Worm (Caenorhabditis elegans): ENCODE data around the gene F10B5.3.
A peak's percentile ranks its signal among the peaks of the same experiment; 100 is the strongest.

The F10B5.3 gene

DNA sequence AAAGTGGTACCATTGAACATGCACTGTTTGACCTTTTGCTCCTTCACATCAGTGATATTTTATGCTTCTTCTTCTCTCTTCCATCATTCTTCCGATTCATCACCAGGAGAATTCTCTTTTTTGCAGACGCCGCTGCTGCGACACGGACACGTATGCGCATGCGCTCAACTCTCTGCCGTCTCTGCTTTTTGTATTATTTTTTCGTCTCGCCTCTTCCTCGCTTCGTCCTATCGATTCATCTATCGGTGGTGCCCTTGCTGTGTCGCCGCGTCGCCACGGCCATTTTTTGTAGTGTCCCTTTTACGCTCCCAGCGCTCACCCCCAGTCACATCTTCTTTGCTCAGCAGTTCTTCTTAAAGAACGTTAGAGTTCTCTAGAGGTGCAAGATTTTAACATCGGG lies 23.7 kb downstream of the F10B5.3 start (continued):
- TF ChIP-seq Y5F2A.4 (GFP tag; optimal IDR thresholded peaks at IDR 0.05) (no peak), mep-1 (tag; optimal IDR thresholded peaks at IDR 0.05) (peak; percentile 64), daf-16 (GFP tag; optimal IDR thresholded peaks at IDR 0.05) (no peak), daf-16 (tag; optimal IDR thresholded peaks at IDR 0.05) (peak; percentile 25), aha-1 (tag) (peak; percentile 82), saeg-2 (GFP tag; IDR thresholded peaks at IDR 0.05) (no peak), fkh-10 (GFP tag; optimal IDR thresholded peaks at IDR 0.05) (peak; percentile 20), tra-1 (GFP tag; IDR thresholded peaks at IDR 0.05) (no peak), spr-1 (tag; optimal IDR thresholded peaks at IDR 0.05) (no peak), ZK337.2 (GFP tag; IDR thresholded peaks at IDR 0.05) (no peak), nhr-42 (GFP tag; IDR thresholded peaks at IDR 0.05) (no peak), F26F4.8 (GFP tag; conservative IDR thresholded peaks at IDR 0.05) (no peak), hlh-11 (tag; optimal IDR thresholded peaks at IDR 0.05) (peak; percentile 69), hlh-30 (tag; optimal IDR thresholded peaks at IDR 0.05; ENCODE audit: insufficient read depth) (peak; percentile 59), egl-43 (GFP tag; IDR thresholded peaks at IDR 0.05) (peak; percentile 60), nhr-6 (tag; optimal IDR thresholded peaks at IDR 0.05) (peak; percentile 9), dpl-1 (GFP tag; optimal IDR thresholded peaks at IDR 0.05) (peak; percentile 4), nhr-237 (tag; optimal IDR thresholded peaks at IDR 0.05) (no peak), sdz-12 (GFP tag; optimal IDR thresholded peaks at IDR 0.05) (no peak), nhr-28 (tag; optimal IDR thresholded peaks at IDR 0.05) (peak; percentile 58), mdt-29 (GFP tag; IDR thresholded peaks at IDR 0.05) (no peak), ceh-20 (GFP tag; IDR thresholded peaks at IDR 0.05) (0 out of 2 replicates have a peak, but pooled peaks have one; percentile 29), lin-29 (GFP tag; IDR thresholded peaks at IDR 0.05) (no peak), lin-39 (tag; optimal IDR thresholded peaks at IDR 0.05) (no peak), madf-9 (GFP tag; conservative IDR thresholded peaks at IDR 0.05) (no peak), dmd-6 (GFP tag; IDR thresholded peaks at IDR 0.05) (peak; percentile 59; the same call in 1 of the 2 replicates), mxl-3 (GFP tag; optimal IDR thresholded peaks at IDR 0.05) (peak; percentile 64), lin-15B (tag; optimal IDR thresholded peaks at IDR 0.05) (no peak), mdl-1 (tag; optimal IDR thresholded peaks at IDR 0.05) (peak; percentile 22 to 77), mes-2 (tag; optimal IDR thresholded peaks at IDR 0.05; ENCODE audit: poor library complexity, severe bottlenecking) (peak; percentile 60), T20F7.1 (GFP tag; optimal IDR thresholded peaks at IDR 0.05) (no peak)

DNA sequence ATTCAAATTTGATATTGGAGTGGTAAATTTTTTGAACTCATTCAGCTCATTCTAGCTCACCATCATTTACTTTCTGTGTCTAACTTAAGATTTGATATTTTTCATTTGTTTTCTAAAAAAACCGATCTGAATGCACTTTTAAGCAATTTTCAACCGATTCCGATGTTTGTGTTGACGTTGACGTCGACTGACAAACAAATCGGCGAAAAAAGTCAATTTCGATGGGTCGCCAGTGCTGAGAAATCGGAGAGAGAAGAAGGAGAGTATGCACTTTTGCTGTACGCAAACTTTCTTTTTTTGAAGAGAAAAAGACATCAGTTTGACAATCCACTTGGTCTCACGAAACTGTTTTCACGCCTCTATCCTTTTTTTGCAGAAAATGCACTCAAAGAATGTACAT lies 24.4 kb downstream of the F10B5.3 start:
- TF ChIP-seq F26F4.8 (GFP tag; conservative IDR thresholded peaks at IDR 0.05) (no peak), aha-1 (tag) (peak; percentile 73), hmg-1.1 (GFP tag; IDR thresholded peaks at IDR 0.05) (no peak), skn-1 (tag; optimal IDR thresholded peaks at IDR 0.05) (no peak), unc-62 (GFP tag; optimal IDR thresholded peaks at IDR 0.05 in 1 of 2) (peak in 1 of 2 experiments; percentile 83), unc-62 (tag; optimal IDR thresholded peaks at IDR 0.05) (no peak)

DNA sequence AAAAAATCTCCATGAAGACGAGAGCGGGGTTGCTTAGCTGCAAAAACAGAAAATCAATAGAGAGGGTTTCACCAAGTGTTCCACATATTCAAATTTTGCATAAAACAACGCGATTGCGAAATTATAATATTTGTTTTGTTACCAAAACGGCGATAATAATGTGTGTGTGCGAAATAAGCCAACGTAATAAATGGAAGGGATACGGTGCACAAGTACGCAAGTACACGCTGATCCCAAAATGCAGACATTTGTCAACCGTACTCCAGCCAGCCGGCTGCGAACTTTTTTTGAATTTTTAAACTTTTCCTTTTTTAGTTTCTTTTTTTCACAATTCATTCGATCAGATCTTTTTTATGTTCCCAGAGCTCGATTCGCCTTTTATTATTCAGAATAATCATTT lies 25.0 kb downstream of the F10B5.3 start, which contains the start of gene ire-1:
TSS of gene ire-1 (minus strand) at position 44 of the 400 bp plus-strand sequence.
- TF ChIP-seq attf-4 (tag; optimal IDR thresholded peaks at IDR 0.05) (no peak), mxl-3 (GFP tag; optimal IDR thresholded peaks at IDR 0.05) (peak; percentile 15), hlh-30 (tag; optimal IDR thresholded peaks at IDR 0.05; ENCODE audit: insufficient read depth) (peak; percentile 42), daf-16 (GFP tag; optimal IDR thresholded peaks at IDR 0.05) (no peak), daf-16 (tag; optimal IDR thresholded peaks at IDR 0.05) (peak; percentile 57), hif-1 (tag; optimal IDR thresholded peaks at IDR 0.05) (peak in 1 of 2 experiments; percentile 31), cey-2 (tag; optimal IDR thresholded peaks at IDR 0.05; ENCODE audit: borderline replicate concordance, insufficient read depth) (no peak), daf-8 (GFP tag; IDR thresholded peaks at IDR 0.05) (no peak), pha-4 (GFP tag; IDR thresholded peaks at IDR 0.05) (peak; percentile 14; the same call in 1 of the 2 replicates), pha-4 (tag; optimal IDR thresholded peaks at IDR 0.05) (peak; percentile 70), fkh-10 (GFP tag; optimal IDR thresholded peaks at IDR 0.05) (no peak), nhr-42 (GFP tag; IDR thresholded peaks at IDR 0.05) (no peak), lir-3 (tag; optimal IDR thresholded peaks at IDR 0.05) (no peak), spr-1 (tag; optimal IDR thresholded peaks at IDR 0.05) (no peak), T26A8.4 (GFP tag; IDR thresholded peaks at IDR 0.05) (no peak), mxl-2 (GFP tag; conservative IDR thresholded peaks at IDR 0.05) (no peak), rbr-2 (tag; optimal IDR thresholded peaks at IDR 0.05) (peak; percentile 6), mes-2 (tag; optimal IDR thresholded peaks at IDR 0.05; ENCODE audit: poor library complexity, severe bottlenecking) (peak; percentile 75), nhr-41 (GFP tag; IDR thresholded peaks at IDR 0.05) (no peak), mep-1 (tag; optimal IDR thresholded peaks at IDR 0.05) (peak; percentile 70), lsy-2 (tag; optimal IDR thresholded peaks at IDR 0.05) (peak; percentile 90 to 99), dve-1 (tag; optimal IDR thresholded peaks at IDR 0.05; ENCODE audit: insufficient read depth) (peak; percentile 72)
